Worm (Caenorhabditis elegans): ENCODE data around the gene T21E8.7.

Gene T21E8.7

DNA sequence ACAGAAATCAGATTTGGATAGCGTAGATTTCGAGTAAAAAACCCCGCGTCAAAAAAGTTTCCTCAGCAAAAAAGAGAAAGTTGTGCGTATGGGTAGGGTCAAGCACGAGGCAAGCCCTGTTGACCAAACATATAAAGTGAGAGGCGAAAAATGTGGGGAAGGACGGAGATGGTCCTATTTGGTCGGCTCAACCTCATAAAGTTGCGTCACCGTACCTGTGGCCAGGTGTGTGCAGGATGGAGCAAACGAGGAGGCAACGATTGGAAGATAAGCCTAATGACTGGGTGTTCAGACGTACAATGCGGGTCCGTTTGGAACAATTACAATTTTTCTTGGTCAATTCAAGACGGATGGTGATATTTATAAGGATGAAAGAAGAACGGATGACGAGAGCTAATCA lies 43.8 kb downstream of the T21E8.7 start:
- no peak for TF ChIP-seq sem-4 (tag; optimal IDR thresholded peaks at IDR 0.05)
- no peak for TF ChIP-seq fos-1 (tag; optimal IDR thresholded peaks at IDR 0.05)
- no peak for TF ChIP-seq lin-11 (tag; optimal IDR thresholded peaks at IDR 0.05)
- TF ChIP-seq unc-39 (tag; optimal IDR thresholded peaks at IDR 0.05), result no peak
- TF ChIP-seq dmd-4 (tag; optimal IDR thresholded peaks at IDR 0.05), result no peak

- TF ChIP-seq peb-1 (tag; optimal IDR thresholded peaks at IDR 0.05) (no peak), fos-1 (tag; optimal IDR thresholded peaks at IDR 0.05) (peak; percentile 78)
Measured at ce11 chrX:10928948-10929563, 45.8 kb downstream of the T21E8.7 start, which contains the start of gene dgn-1. Gene dgn-1, minus strand, starts transcription at chrX:10928998.

DNA sequence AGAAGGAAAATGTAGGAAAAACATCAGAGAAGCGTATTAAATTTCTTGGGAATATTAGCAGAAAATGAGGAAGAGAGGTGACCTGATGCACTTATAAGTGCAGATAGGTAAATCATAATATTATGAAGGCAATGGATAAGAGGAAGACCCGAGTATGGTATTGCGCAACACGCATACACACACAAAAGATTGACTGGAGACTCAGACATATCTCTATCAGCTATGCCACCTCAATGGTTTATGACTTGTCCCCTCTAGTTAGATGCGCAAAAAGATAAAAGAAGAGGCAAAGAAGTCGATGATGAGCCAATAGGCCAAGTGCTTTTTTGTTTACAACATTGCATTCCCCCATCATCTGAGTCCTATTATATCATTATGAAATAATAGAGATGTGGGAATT lies 48.8 kb downstream of the T21E8.7 start:
- TF ChIP-seq Y55F3AM.14 (GFP tag; optimal IDR thresholded peaks at IDR 0.05), result no peak
- no peak for TF ChIP-seq ceh-16 (tag; optimal IDR thresholded peaks at IDR 0.05)
- TF ChIP-seq alr-1 (tag; optimal IDR thresholded peaks at IDR 0.05), result no peak
- TF ChIP-seq nhr-12 (tag; optimal IDR thresholded peaks at IDR 0.05), result no peak
- TF ChIP-seq dmd-4 (tag; optimal IDR thresholded peaks at IDR 0.05), result no peak
- TF ChIP-seq ZK546.5 (tag; optimal IDR thresholded peaks at IDR 0.05), result no peak
- no peak for TF ChIP-seq nhr-25 (tag; optimal IDR thresholded peaks at IDR 0.05)
- no peak for TF ChIP-seq lin-39 (tag; optimal IDR thresholded peaks at IDR 0.05)
- TF ChIP-seq elt-3 (tag; optimal IDR thresholded peaks at IDR 0.05), result no peak
- TF ChIP-seq nhr-6 (tag; optimal IDR thresholded peaks at IDR 0.05), result no peak
- TF ChIP-seq nhr-23 (tag; optimal IDR thresholded peaks at IDR 0.05), result no peak
- TF ChIP-seq crh-2 (tag; optimal IDR thresholded peaks at IDR 0.05), result no peak
- no peak for TF ChIP-seq C34F6.9 (tag; optimal IDR thresholded peaks at IDR 0.05)

DNA sequence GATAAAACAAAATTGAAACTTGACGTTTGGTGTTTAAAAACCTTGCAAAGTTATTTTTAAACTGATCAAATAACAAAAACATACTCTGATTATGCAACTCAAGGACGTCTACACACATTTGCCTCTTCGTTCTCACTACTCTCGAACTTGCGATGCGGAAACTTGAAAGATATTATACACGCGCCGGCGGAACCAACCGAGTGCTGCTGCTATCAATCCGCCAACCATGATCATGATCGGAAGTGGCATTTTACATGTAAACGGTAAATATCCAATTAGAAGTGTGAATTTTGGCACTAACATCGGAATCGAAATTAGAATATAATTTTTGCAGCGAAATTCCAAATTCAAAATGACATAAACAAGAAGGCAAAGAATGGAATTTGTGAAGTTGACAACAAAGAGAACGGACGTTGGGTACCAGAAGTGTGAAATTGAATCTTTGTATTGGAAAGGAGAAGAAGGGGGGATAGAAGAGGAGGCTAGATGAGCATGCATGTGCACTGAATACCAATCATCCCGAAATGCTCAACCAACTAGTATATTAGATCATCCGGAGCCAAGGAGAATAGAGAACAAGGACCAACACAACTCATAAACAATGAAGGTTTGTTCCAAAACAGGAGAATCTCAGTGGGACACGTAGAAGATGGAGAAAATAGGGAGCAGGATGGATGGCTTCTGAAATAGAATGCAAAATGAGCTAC lies 50.2 kb downstream of the T21E8.7 start:
- TF ChIP-seq nhr-23 (tag; optimal IDR thresholded peaks at IDR 0.05) (no peak), ceh-16 (tag; optimal IDR thresholded peaks at IDR 0.05) (no peak), ama-1 (optimal IDR thresholded peaks at IDR 0.05) (no peak), mdl-1 (tag; optimal IDR thresholded peaks at IDR 0.05) (no peak), elt-1 (tag; optimal IDR thresholded peaks at IDR 0.05) (no peak), nhr-129 (tag; optimal IDR thresholded peaks at IDR 0.05) (no peak), ztf-1 (GFP tag; conservative IDR thresholded peaks at IDR 0.05) (no peak), sma-9 (GFP tag; optimal IDR thresholded peaks at IDR 0.05) (no peak), sma-9 (tag; optimal IDR thresholded peaks at IDR 0.05) (no peak), crh-2 (tag; optimal IDR thresholded peaks at IDR 0.05) (no peak), nhr-21 (tag; optimal IDR thresholded peaks at IDR 0.05) (no peak), ztf-11 (tag; optimal IDR thresholded peaks at IDR 0.05) (no peak), dmd-4 (tag; optimal IDR thresholded peaks at IDR 0.05) (no peak), nhr-6 (tag; optimal IDR thresholded peaks at IDR 0.05) (no peak), sem-4 (tag; optimal IDR thresholded peaks at IDR 0.05) (no peak), skn-1 (tag; optimal IDR thresholded peaks at IDR 0.05) (no peak), lin-13 (GFP tag; optimal IDR thresholded peaks at IDR 0.05) (no peak), nhr-12 (tag; optimal IDR thresholded peaks at IDR 0.05) (no peak), unc-55 (GFP tag; optimal IDR thresholded peaks at IDR 0.05) (no peak), elt-3 (tag; optimal IDR thresholded peaks at IDR 0.05) (no peak)

All from whole organism, L2 larva.